Fruit fly (Drosophila melanogaster) whole organism, embryonic: ENCODE results near the gene alpha-Est7.

Source experiments
- Awh ChIP-seq: fragments of 200-800 bp; sonication (Bioruptor generic); IDR thresholded peaks from 2 replicates; pipeline ENCODE4, ENCODE4 v1.3.6; 2022; ENCODE audit warnings: missing biosample characterization, missing genetic modification characterization
- CG17912 ChIP-seq: fragments of 200-800 bp; sonication (Bioruptor generic); optimal IDR thresholded peaks from 2 replicates; lab custom pipeline; 2018; ENCODE audit warnings: missing biosample characterization, mild to moderate bottlenecking, missing genetic modification characterization
- CG2120 ChIP-seq: fragments of 200-800 bp; sonication (Bioruptor generic); optimal IDR thresholded peaks from 3 replicates; lab custom pipeline; 2016; ENCODE audit warnings: missing biosample characterization, missing genetic modification characterization
- Doc3 ChIP-seq: fragments of 200-800 bp; sonication (Bioruptor generic); IDR thresholded peaks from 3 replicates; pipeline ENCODE4 v1.3.6; 2022; ENCODE audit warnings: missing biosample characterization, missing genetic modification characterization; ENCODE audit not compliant: partially characterized antibody
- Dref ChIP-seq: fragments of 200-800 bp; sonication (Bioruptor generic); IDR thresholded peaks from 2 replicates; pipeline ENCODE4 v1.3.6; 2022; ENCODE audit warnings: missing biosample characterization, missing genetic modification characterization
- E2f2 ChIP-seq: fragments of 200-800 bp; sonication (Bioruptor generic); IDR thresholded peaks from 2 replicates; pipeline ENCODE4 v1.3.6; 2022; ENCODE audit warnings: missing biosample characterization, missing genetic modification characterization
- Gsc ChIP-seq: fragments of 200-800 bp; sonication (Bioruptor generic); IDR thresholded peaks from 2 replicates; pipeline ENCODE4 v1.3.6; 2022; ENCODE audit warnings: missing biosample characterization, missing genetic modification characterization
- Sry-δ ChIP-seq: fragments of 200-800 bp; sonication (Bioruptor generic); optimal IDR thresholded peaks from 2 replicates; lab custom pipeline; 2016; ENCODE audit warnings: missing biosample characterization, missing genetic modification characterization
- ato ChIP-seq: fragments of 200-800 bp; sonication (Bioruptor generic); IDR thresholded peaks from 2 replicates; pipeline ENCODE4 v1.3.6; 2022; ENCODE audit warnings: missing biosample characterization, missing genetic modification characterization; ENCODE audit not compliant: partially characterized antibody
- chinmo ChIP-seq: fragments of 200-800 bp; sonication (Bioruptor generic); IDR thresholded peaks from 4 replicates; pipeline ENCODE4 v1.3.6; 2022; ENCODE audit warnings: missing biosample characterization, missing genetic modification characterization; ENCODE audit not compliant: partially characterized antibody
- kah ChIP-seq: fragments of 200-800 bp; sonication (Bioruptor generic); optimal IDR thresholded peaks from 2 replicates; lab custom pipeline; 2018; ENCODE audit warnings: missing biosample characterization, mild to moderate bottlenecking, missing genetic modification characterization
- mirr ChIP-seq: fragments of 200-800 bp; sonication (Bioruptor generic); optimal IDR thresholded peaks from 3 replicates; lab custom pipeline; 2018; ENCODE audit warnings: missing biosample characterization, mild to moderate bottlenecking, missing genetic modification characterization
- pita ChIP-seq: fragments of 200-800 bp; sonication (Bioruptor generic); optimal IDR thresholded peaks from 2 replicates; lab custom pipeline; 2017; ENCODE audit warnings: missing biosample characterization, mild to moderate bottlenecking, missing genetic modification characterization
- wek ChIP-seq: fragments of 200-800 bp; sonication (Bioruptor generic); optimal IDR thresholded peaks from 3 replicates; lab custom pipeline; 2018; ENCODE audit warnings: missing biosample characterization, mild to moderate bottlenecking, missing genetic modification characterization, moderate library complexity

DNA sequence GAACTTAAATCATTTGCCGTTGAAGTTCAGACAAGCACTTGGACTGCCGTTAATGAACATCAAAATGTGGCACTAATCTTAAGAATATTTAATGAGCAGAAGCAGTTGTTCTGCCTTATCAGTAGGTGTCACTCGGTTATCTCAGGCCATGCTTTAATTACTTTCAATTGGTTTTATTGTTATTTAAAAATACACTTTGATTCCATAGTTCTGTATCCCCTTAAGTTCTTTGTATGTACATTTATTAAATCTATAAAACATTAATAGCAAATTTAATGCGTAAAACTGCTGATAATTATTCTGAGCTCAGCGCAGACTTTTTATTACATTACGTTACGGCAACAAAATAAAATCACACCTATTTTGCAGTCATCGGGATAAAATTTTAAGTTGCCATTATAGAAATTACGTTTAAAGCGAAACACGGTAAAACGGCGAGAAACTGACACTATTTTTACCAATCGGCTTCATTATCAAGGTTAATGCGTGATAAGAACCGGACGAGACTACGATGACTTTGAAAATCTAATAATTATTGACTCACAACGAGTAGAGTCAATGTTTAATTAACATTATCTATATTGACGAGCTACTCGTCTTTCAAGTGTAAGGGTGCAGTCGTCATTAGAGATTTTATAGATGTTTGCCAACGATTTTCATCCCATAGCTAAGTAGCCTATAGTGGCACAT lies 1.1 kb downstream of the alpha-Est7 start:
- TF ChIP-seq E2f2 (GFP tag; lab: Robert Waterston, UW): no peak
- TF ChIP-seq Dref (GFP tag; lab: Robert Waterston, UW): no peak
- no peak for TF ChIP-seq Doc3 (GFP tag; lab: Robert Waterston, UW)
- no peak for TF ChIP-seq kah
- no peak for TF ChIP-seq CG17912 (GFP tag; lab: Kevin White, UChicago)
- no peak for TF ChIP-seq Gsc (GFP tag; lab: Robert Waterston, UW)
- no peak for TF ChIP-seq ato
- no peak for TF ChIP-seq wek (GFP tag; lab: Kevin White, UChicago)
- no peak for TF ChIP-seq chinmo (GFP tag; lab: Robert Waterston, UW)
- no peak for TF ChIP-seq CG2120 (GFP tag; lab: Kevin White, UChicago)
- TF ChIP-seq Awh (GFP tag; lab: Robert Waterston, UW): no peak
- peak; percentile 44 for TF ChIP-seq mirr
- no peak for TF ChIP-seq pita (GFP tag; lab: Kevin White, UChicago)
- TF ChIP-seq Sry-δ (GFP tag; lab: Kevin White, UChicago): no peak
